Worm (Caenorhabditis elegans) whole organism, L1 larva: Measurements from ENCODE around the gene dnj-10.

ENCODE experiments used
- ama-1 ChIP-seq: fragments of 150-350 bp; optimal IDR thresholded peaks from 2 replicates; lab custom pipeline; 2014
- egl-27 ChIP-seq, 2 experiments: fragments of 150-350 bp in 1 of 2; sonication (generic microtip); optimal IDR thresholded peaks; 3 replicates each; lab custom pipeline; 2017 to 2018; ENCODE audit warnings: missing biosample characterization in 2 of 2, missing genetic modification characterization in 2 of 2, missing genetic modification reagents in 2 of 2
- fkh-10 ChIP-seq: sonication (generic microtip); optimal IDR thresholded peaks from 2 replicates; lab custom pipeline; 2017; ENCODE audit warnings: missing biosample characterization, missing genetic modification reagents, missing genetic modification characterization
- nhr-77 ChIP-seq: fragments of 150-350 bp; optimal IDR thresholded peaks from 2 replicates; lab custom pipeline; 2014; ENCODE audit warnings: missing biosample characterization, missing genetic modification characterization
- unc-62 ChIP-seq: fragments of 150-350 bp; optimal IDR thresholded peaks from 2 replicates; lab custom pipeline; 2014; ENCODE audit warnings: missing biosample characterization, missing genetic modification reagents, missing genetic modification characterization
- ztf-11 ChIP-seq, 2 experiments: sonication (generic microtip); optimal IDR thresholded peaks; 2 replicates each; lab custom pipeline; 2016 to 2017; ENCODE audit warnings: missing genetic modification characterization in 2 of 2, missing biosample characterization in 1 of 2, missing compliant biosample characterization in 1 of 2

DNA sequence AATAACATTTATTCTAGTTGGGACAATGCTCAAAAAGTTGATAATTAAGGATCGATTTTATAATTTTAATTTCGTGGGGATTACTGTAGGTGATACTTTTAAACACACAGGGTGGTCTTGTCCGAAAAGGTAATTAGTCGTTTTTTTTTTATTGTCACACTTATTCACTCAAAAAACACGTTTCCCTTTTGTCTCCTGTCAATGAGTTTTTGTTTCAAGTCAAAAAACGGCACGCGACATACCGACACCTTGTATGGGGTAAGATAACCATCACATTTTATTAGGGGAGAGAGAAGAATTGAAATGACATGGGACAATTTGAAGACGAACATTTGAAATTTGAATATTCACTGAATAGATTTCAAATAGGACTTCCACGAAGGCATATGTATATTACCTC is 5.8 kb upstream of the dnj-10 start:
- TF ChIP-seq egl-27 (tag; optimal IDR thresholded peaks at IDR 0.05; lab: Kevin White, UChicago) (no peak), nhr-77 (tag; lab: Kevin White, UChicago) (no peak), fkh-10 (GFP tag; lab: Kevin White, UChicago) (no peak), ztf-11 (tag; optimal IDR thresholded peaks at IDR 0.05; lab: Kevin White, UChicago) (no peak), unc-62 (no peak), ama-1 (lab: Kevin White, UChicago) (no peak)
